Worm (Caenorhabditis elegans) whole organism, L4 larva: ENCODE measurements around the gene snt-1.

Experiments used
- F26F4.8 ChIP-seq: fragments of 200-800 bp; sonication (Bioruptor generic); conservative IDR thresholded peaks from 2 replicates; pipeline ENCODE4 v1.3.6; 2022; ENCODE audit warnings: missing genetic modification characterization, missing compliant biosample characterization
- F37D6.2 ChIP-seq: sonication (generic microtip); optimal IDR thresholded peaks from 2 replicates; lab custom pipeline; 2016; ENCODE audit warnings: mild to moderate bottlenecking, missing genetic modification characterization, missing compliant biosample characterization
- F44E2.7 ChIP-seq: fragments of 200-800 bp; sonication (Bioruptor generic); IDR thresholded peaks from 2 replicates; pipeline ENCODE4 v2.1.2; 2022; ENCODE audit warnings: missing genetic modification characterization, missing compliant biosample characterization
- F49E8.2 ChIP-seq: sonication (generic microtip); optimal IDR thresholded peaks from 2 replicates; lab custom pipeline; 2016; ENCODE audit warnings: missing compliant biosample characterization, mild to moderate bottlenecking, missing genetic modification characterization, borderline replicate concordance
- R02D3.7 ChIP-seq: fragments of 150-350 bp; sonication (generic microtip); optimal IDR thresholded peaks from 3 replicates; lab custom pipeline; 2014; ENCODE audit warnings: missing biosample characterization, missing genetic modification characterization
- T20F7.1 ChIP-seq: fragments of 200-800 bp; sonication (Bioruptor generic); optimal IDR thresholded peaks from 2 replicates; lab custom pipeline; 2018; ENCODE audit warnings: mild to moderate bottlenecking, missing genetic modification characterization, missing compliant biosample characterization
- Y105C5A.15 ChIP-seq: fragments of 200-800 bp; sonication (Bioruptor generic); IDR thresholded peaks from 2 replicates; pipeline ENCODE4 v1.3.6; 2022; ENCODE audit warnings: missing genetic modification characterization, missing compliant biosample characterization
- ZK546.5 ChIP-seq, 2 experiments: sonication (generic microtip); optimal IDR thresholded peaks; 2 replicates each; lab custom pipeline; 2017; ENCODE audit warnings: missing biosample characterization in 2 of 2, missing genetic modification characterization in 2 of 2
- ceh-20 ChIP-seq: fragments of 200-800 bp; sonication (Bioruptor generic); IDR thresholded peaks from 2 replicates; pipeline ENCODE4 v1.3.6; 2022; ENCODE audit warnings: missing genetic modification reagents, missing genetic modification characterization, missing compliant biosample characterization
- ceh-32 ChIP-seq: sonication (generic microtip); optimal IDR thresholded peaks from 2 replicates; lab custom pipeline; 2016; ENCODE audit warnings: mild to moderate bottlenecking, missing genetic modification characterization, missing compliant biosample characterization; ENCODE audit not compliant: poor library complexity
- ctbp-1 ChIP-seq: fragments of 200-800 bp; sonication (Bioruptor generic); IDR thresholded peaks from 2 replicates; pipeline ENCODE4 v1.3.6; 2022; ENCODE audit warnings: missing genetic modification reagents, missing genetic modification characterization, missing compliant biosample characterization
- daf-12 ChIP-seq: fragments of 150-350 bp; optimal IDR thresholded peaks from 2 replicates; lab custom pipeline; 2014; ENCODE audit warnings: missing biosample characterization, missing genetic modification reagents, missing genetic modification characterization
- daf-16 ChIP-seq, 3 experiments: sonication (generic microtip); optimal IDR thresholded peaks; 2 replicates each; lab custom pipeline; 2016 to 2017; ENCODE audit warnings: missing genetic modification characterization in 3 of 3, missing genetic modification reagents in 3 of 3, mild to moderate bottlenecking in 2 of 3, missing compliant biosample characterization in 2 of 3, missing biosample characterization in 1 of 3, moderate library complexity in 1 of 3
- daf-8 ChIP-seq: fragments of 200-800 bp; sonication (Bioruptor generic); IDR thresholded peaks from 2 replicates; pipeline ENCODE4 v1.3.6; 2022; ENCODE audit warnings: missing genetic modification characterization, missing compliant biosample characterization
- dmd-9 ChIP-seq: fragments of 200-800 bp; sonication (Bioruptor generic); IDR thresholded peaks from 2 replicates; pipeline ENCODE4 v1.3.6; 2022; ENCODE audit warnings: missing genetic modification reagents, missing genetic modification characterization, missing compliant biosample characterization
- dpl-1 ChIP-seq: fragments of 150-350 bp; optimal IDR thresholded peaks from 2 replicates; lab custom pipeline; 2014; ENCODE audit warnings: missing biosample characterization, missing genetic modification reagents, missing genetic modification characterization
- dve-1 ChIP-seq: sonication (generic microtip); optimal IDR thresholded peaks from 2 replicates; lab custom pipeline; 2017; ENCODE audit warnings: antibody characterized with exemption, mild to moderate bottlenecking, missing genetic modification characterization, missing compliant biosample characterization; ENCODE audit not compliant: insufficient read depth
- egl-27 ChIP-seq: sonication (generic microtip); optimal IDR thresholded peaks from 3 replicates; lab custom pipeline; 2017; ENCODE audit warnings: missing biosample characterization, missing genetic modification reagents, missing genetic modification characterization
- gei-8 ChIP-seq: fragments of 200-800 bp; sonication (Bioruptor generic); optimal IDR thresholded peaks from 2 replicates; lab custom pipeline; 2018; ENCODE audit warnings: mild to moderate bottlenecking, missing genetic modification characterization, missing compliant biosample characterization
- hif-1 ChIP-seq, 2 experiments: sonication (generic microtip); optimal IDR thresholded peaks; 2 replicates each; lab custom pipeline; 2016 to 2017; ENCODE audit warnings: missing compliant biosample characterization in 2 of 2, missing genetic modification characterization in 2 of 2, missing genetic modification reagents in 2 of 2, missing genotype in 2 of 2, mild to moderate bottlenecking in 1 of 2
- hlh-30 ChIP-seq: sonication (generic microtip); optimal IDR thresholded peaks from 2 replicates; lab custom pipeline; 2017; ENCODE audit warnings: antibody characterized with exemption, mild to moderate bottlenecking, missing genetic modification characterization, missing compliant biosample characterization; ENCODE audit not compliant: insufficient read depth
- lin-15B ChIP-seq: fragments of 150-350 bp; sonication (generic microtip); optimal IDR thresholded peaks from 3 replicates; lab custom pipeline; 2014; ENCODE audit warnings: missing biosample characterization, missing genetic modification characterization
- lin-38 ChIP-seq: fragments of 200-800 bp; sonication (Bioruptor generic); IDR thresholded peaks from 2 replicates; pipeline ENCODE4 v1.3.6; 2022; ENCODE audit warnings: missing genetic modification reagents, missing genetic modification characterization, missing compliant biosample characterization
- lin-39 ChIP-seq: fragments of 150-350 bp; optimal IDR thresholded peaks from 2 replicates; lab custom pipeline; 2014; ENCODE audit warnings: missing biosample characterization, missing genetic modification reagents, missing genetic modification characterization
- lir-3 ChIP-seq: sonication (generic microtip); optimal IDR thresholded peaks from 2 replicates; lab custom pipeline; 2016; ENCODE audit warnings: mild to moderate bottlenecking, missing genetic modification characterization, missing compliant biosample characterization
- madf-9 ChIP-seq: fragments of 200-800 bp; sonication (Bioruptor generic); conservative IDR thresholded peaks from 2 replicates; pipeline ENCODE4 v1.3.6; 2022; ENCODE audit warnings: missing genetic modification reagents, missing genetic modification characterization, missing compliant biosample characterization
- mdl-1 ChIP-seq, 2 experiments: fragments of 150-350 bp in 1 of 2; sonication (generic microtip) in 1 of 2; optimal IDR thresholded peaks; 2 replicates each; lab custom pipeline; 2014 to 2017; ENCODE audit warnings: missing biosample characterization in 2 of 2, missing genetic modification characterization in 2 of 2
- mes-2 ChIP-seq: sonication (generic microtip); optimal IDR thresholded peaks from 2 replicates; lab custom pipeline; 2016; ENCODE audit warnings: missing genotype, mild to moderate bottlenecking, missing genetic modification characterization, missing compliant biosample characterization; ENCODE audit not compliant: poor library complexity, severe bottlenecking
- nhr-237 ChIP-seq: sonication (generic microtip); optimal IDR thresholded peaks from 2 replicates; lab custom pipeline; 2017; ENCODE audit warnings: missing biosample characterization, missing genetic modification characterization
- nhr-25 ChIP-seq: sonication (generic microtip); optimal IDR thresholded peaks from 2 replicates; lab custom pipeline; 2017; ENCODE audit warnings: missing genetic modification characterization, mild to moderate bottlenecking, missing compliant biosample characterization, antibody characterized with exemption, moderate library complexity, borderline replicate concordance; ENCODE audit not compliant: insufficient read depth
- nhr-28 ChIP-seq: fragments of 150-350 bp; optimal IDR thresholded peaks from 2 replicates; lab custom pipeline; 2014; ENCODE audit warnings: missing biosample characterization, missing genetic modification characterization
- nhr-48 ChIP-seq: sonication (generic microtip); optimal IDR thresholded peaks from 2 replicates; lab custom pipeline; 2016; ENCODE audit warnings: mild to moderate bottlenecking, missing genetic modification characterization, missing compliant biosample characterization
- nhr-6 ChIP-seq: fragments of 150-350 bp; optimal IDR thresholded peaks from 2 replicates; lab custom pipeline; 2014; ENCODE audit warnings: missing biosample characterization, missing genetic modification characterization
- nhr-77 ChIP-seq: fragments of 150-350 bp; optimal IDR thresholded peaks from 2 replicates; lab custom pipeline; 2014; ENCODE audit warnings: missing biosample characterization, missing genetic modification characterization
- pha-4 ChIP-seq, 2 experiments: fragments of 150-350 bp in 1 of 2; fragments of 200-800 bp in 1 of 2; sonication (Bioruptor generic) in 1 of 2; IDR thresholded peaks in 1 of 2; optimal IDR thresholded peaks in 1 of 2; 2 replicates each; pipeline versions ENCODE4 v1.3.6 to Lab custom; 2014 to 2022; ENCODE audit warnings: missing genetic modification characterization in 2 of 2, missing genetic modification reagents in 2 of 2, missing biosample characterization in 1 of 2, missing compliant biosample characterization in 1 of 2
- pqm-1 ChIP-seq: sonication (generic microtip); optimal IDR thresholded peaks from 2 replicates; lab custom pipeline; 2017; ENCODE audit warnings: missing biosample characterization, missing genetic modification characterization
- rbr-2 ChIP-seq: sonication (generic microtip); optimal IDR thresholded peaks from 2 replicates; lab custom pipeline; 2016; ENCODE audit warnings: missing genotype, missing genetic modification characterization, missing compliant biosample characterization
- sdz-12 ChIP-seq: fragments of 200-800 bp; sonication (Bioruptor generic); optimal IDR thresholded peaks from 2 replicates; lab custom pipeline; 2018; ENCODE audit warnings: mild to moderate bottlenecking, missing genetic modification characterization, missing compliant biosample characterization
- skn-1 ChIP-seq: fragments of 150-350 bp; optimal IDR thresholded peaks from 2 replicates; lab custom pipeline; 2014; ENCODE audit warnings: missing biosample characterization, missing genetic modification characterization
- spr-1 ChIP-seq: sonication (generic microtip); optimal IDR thresholded peaks from 2 replicates; lab custom pipeline; 2016; ENCODE audit warnings: mild to moderate bottlenecking, missing genetic modification characterization, missing compliant biosample characterization
- unc-130 ChIP-seq: sonication (generic microtip); optimal IDR thresholded peaks from 2 replicates; lab custom pipeline; 2016; ENCODE audit warnings: missing genetic modification reagents, missing genetic modification characterization, missing compliant biosample characterization
- unc-62 ChIP-seq, 3 experiments: fragments of 150-350 bp in 1 of 3; sonication (generic microtip); optimal IDR thresholded peaks in 2 of 3; peaks in 1 of 3; 1 replicate in 1 of 3; 2 replicates in 2 of 3; lab custom pipeline; 2014 to 2017; ENCODE audit warnings: missing biosample characterization in 3 of 3, missing genetic modification characterization in 3 of 3, missing genetic modification reagents in 3 of 3, missing genotype in 1 of 3
- vab-7 ChIP-seq: fragments of 200-800 bp; sonication (Bioruptor generic); IDR thresholded peaks from 2 replicates; pipeline ENCODE4 v1.3.6; 2022; ENCODE audit warnings: missing genetic modification reagents, missing genetic modification characterization, missing compliant biosample characterization
- zag-1 ChIP-seq: fragments of 150-350 bp; optimal IDR thresholded peaks from 2 replicates; lab custom pipeline; 2014; ENCODE audit warnings: missing biosample characterization, missing genetic modification characterization
- zfp-3 ChIP-seq: fragments of 200-800 bp; sonication (Bioruptor generic); conservative IDR thresholded peaks from 2 replicates; pipeline ENCODE4 v1.3.6; 2022; ENCODE audit warnings: missing genetic modification reagents, missing genetic modification characterization, missing compliant biosample characterization
- zip-11 ChIP-seq: fragments of 200-800 bp; sonication (Bioruptor generic); IDR thresholded peaks from 2 replicates; pipeline ENCODE4 v1.3.6; 2022; ENCODE audit warnings: missing genetic modification characterization, missing compliant biosample characterization
- ztf-11 ChIP-seq: fragments of 150-350 bp; optimal IDR thresholded peaks from 2 replicates; lab custom pipeline; 2014; ENCODE audit warnings: missing biosample characterization, missing genetic modification characterization
- ztf-7 ChIP-seq: fragments of 150-350 bp; optimal IDR thresholded peaks from 2 replicates; lab custom pipeline; 2014; ENCODE audit warnings: missing biosample characterization, missing genetic modification characterization

The snt-1 gene

ce11 chrII:6836762-6837566 is 26.2 kb downstream of the snt-1 start (continued):
- no peak for TF ChIP-seq ztf-7 (tag; lab: Kevin White, UChicago)
- no peak for TF ChIP-seq sdz-12 (GFP tag; lab: Kevin White, UChicago)
- TF ChIP-seq nhr-25 (tag; lab: Kevin White, UChicago), result no peak
- TF ChIP-seq spr-1, result no peak
- TF ChIP-seq F26F4.8 (GFP tag; lab: Robert Waterston, UW), result no peak
- no peak for TF ChIP-seq vab-7 (GFP tag; lab: Robert Waterston, UW)
- TF ChIP-seq ctbp-1 (GFP tag; lab: Robert Waterston, UW), result no peak
- TF ChIP-seq mdl-1 (tag; optimal IDR thresholded peaks at IDR 0.05; lab: Kevin White, UChicago), result no peak
- TF ChIP-seq F44E2.7 (GFP tag; lab: Robert Waterston, UW), result no peak
- TF ChIP-seq dpl-1 (GFP tag; lab: Kevin White, UChicago), result no peak
- TF ChIP-seq dmd-9 (GFP tag; lab: Robert Waterston, UW), result no peak
- no peak for TF ChIP-seq T20F7.1
- TF ChIP-seq lin-39 (tag; lab: Kevin White, UChicago), result no peak
- no peak for TF ChIP-seq ceh-20 (GFP tag; lab: Robert Waterston, UW)
- TF ChIP-seq mes-2, result no peak
- no peak for TF ChIP-seq hlh-30 (tag; lab: Kevin White, UChicago)
- no peak for TF ChIP-seq nhr-77
- TF ChIP-seq pha-4 (GFP tag; IDR thresholded peaks at IDR 0.05; lab: Robert Waterston, UW), result no peak
- no peak for TF ChIP-seq pha-4 (tag; optimal IDR thresholded peaks at IDR 0.05; lab: Kevin White, UChicago)
- no peak for TF ChIP-seq skn-1 (tag; lab: Kevin White, UChicago)
- no peak for TF ChIP-seq Y105C5A.15 (GFP tag; lab: Robert Waterston, UW)
- no peak for TF ChIP-seq nhr-48 (tag; lab: Kevin White, UChicago)
- no peak for TF ChIP-seq daf-16 (GFP tag; optimal IDR thresholded peaks at IDR 0.05; lab: Kevin White, UChicago)
- TF ChIP-seq daf-16 (tag; optimal IDR thresholded peaks at IDR 0.05; lab: Kevin White, UChicago), result peak; percentile 25
- TF ChIP-seq lir-3 (tag; lab: Kevin White, UChicago), result no peak
- no peak for TF ChIP-seq F37D6.2
- TF ChIP-seq nhr-28, result peak; percentile 28
- no peak for TF ChIP-seq R02D3.7 (tag; lab: Kevin White, UChicago)
- peak; percentile 76 for TF ChIP-seq egl-27 (tag; lab: Kevin White, UChicago)
- no peak for TF ChIP-seq zag-1
- TF ChIP-seq nhr-6 (tag; lab: Kevin White, UChicago), result peak; percentile 16
- peak; percentile 90 for TF ChIP-seq pqm-1 (tag; lab: Kevin White, UChicago)
- peak; percentile 51 for TF ChIP-seq dve-1
- TF ChIP-seq F49E8.2, result no peak
- no peak for TF ChIP-seq rbr-2 (tag; lab: Kevin White, UChicago)
- no peak for TF ChIP-seq zfp-3
- no peak for TF ChIP-seq madf-9 (GFP tag; lab: Robert Waterston, UW)
- TF ChIP-seq unc-62 (GFP tag; optimal IDR thresholded peaks at IDR 0.05 in 1 of 2; lab: Kevin White, UChicago), result peak in 1 of 2 experiments; percentile 60
- TF ChIP-seq unc-62 (tag; optimal IDR thresholded peaks at IDR 0.05; lab: Kevin White, UChicago), result no peak
- TF ChIP-seq lin-15B (tag; lab: Kevin White, UChicago), result no peak
- no peak for TF ChIP-seq hif-1 (tag; optimal IDR thresholded peaks at IDR 0.05; lab: Kevin White, UChicago)
- TF ChIP-seq daf-12 (tag; lab: Kevin White, UChicago), result no peak
- TF ChIP-seq gei-8 (GFP tag; lab: Kevin White, UChicago), result no peak
- no peak for TF ChIP-seq lin-38 (GFP tag; lab: Robert Waterston, UW)
- TF ChIP-seq daf-8 (GFP tag; lab: Robert Waterston, UW), result no peak
- no peak for TF ChIP-seq ZK546.5 (tag; optimal IDR thresholded peaks at IDR 0.05; lab: Kevin White, UChicago)
- no peak for TF ChIP-seq zip-11 (GFP tag; lab: Robert Waterston, UW)
- no peak for TF ChIP-seq unc-130 (GFP tag; lab: Kevin White, UChicago)
- TF ChIP-seq ceh-32, result no peak
- no peak for TF ChIP-seq ztf-11
- no peak for TF ChIP-seq nhr-237 (tag; lab: Kevin White, UChicago)
